Worm (Caenorhabditis elegans) whole organism, L4 larva: Measurements from ENCODE around the gene T24H10.1.
A peak's percentile ranks its signal among the peaks of the same experiment; 100 is the strongest.

ENCODE experiments used
- Y5F2A.4 ChIP-seq: fragments of 200-800 bp; sonication (Bioruptor generic); optimal IDR thresholded peaks from 2 replicates; lab custom pipeline; 2018; ENCODE audit warnings: mild to moderate bottlenecking, missing genetic modification characterization, missing compliant biosample characterization
- Y75B8A.6 ChIP-seq: fragments of 200-800 bp; sonication (Bioruptor generic); IDR thresholded peaks from 2 replicates; pipeline ENCODE4 v1.3.6; 2022; ENCODE audit warnings: missing genetic modification reagents, missing genetic modification characterization, missing compliant biosample characterization
- ZK337.2 ChIP-seq: fragments of 200-800 bp; sonication (Bioruptor generic); IDR thresholded peaks from 2 replicates; pipeline ENCODE4 v1.3.6; 2022; ENCODE audit warnings: missing genetic modification reagents, missing genetic modification characterization, missing compliant biosample characterization
- ZK546.5 ChIP-seq, 2 experiments: sonication (generic microtip); optimal IDR thresholded peaks; 2 replicates each; lab custom pipeline; 2017; ENCODE audit warnings: missing biosample characterization in 2 of 2, missing genetic modification characterization in 2 of 2
- aha-1 ChIP-seq: fragments of 150-350 bp; peaks from one replicate; lab custom pipeline; 2014; ENCODE audit warnings: missing biosample characterization, missing genetic modification characterization
- ceh-32 ChIP-seq: sonication (generic microtip); optimal IDR thresholded peaks from 2 replicates; lab custom pipeline; 2016; ENCODE audit warnings: mild to moderate bottlenecking, missing genetic modification characterization, missing compliant biosample characterization; ENCODE audit not compliant: poor library complexity
- ceh-44 ChIP-seq: fragments of 200-800 bp; sonication (Bioruptor generic); IDR thresholded peaks from 2 replicates; pipeline ENCODE4 v1.3.6; 2022; ENCODE audit warnings: missing genetic modification reagents, missing genetic modification characterization, missing compliant biosample characterization
- ceh-62 ChIP-seq: sonication (generic microtip); optimal IDR thresholded peaks from 2 replicates; lab custom pipeline; 2017; ENCODE audit warnings: missing biosample characterization, missing genetic modification characterization
- daf-19 ChIP-seq: fragments of 200-800 bp; sonication (Bioruptor generic); conservative IDR thresholded peaks from 2 replicates; pipeline ENCODE4 v1.3.6; 2022; ENCODE audit warnings: missing genetic modification characterization, missing compliant biosample characterization
- dpl-1 ChIP-seq: fragments of 150-350 bp; optimal IDR thresholded peaks from 2 replicates; lab custom pipeline; 2014; ENCODE audit warnings: missing biosample characterization, missing genetic modification reagents, missing genetic modification characterization
- duxl-1 ChIP-seq: sonication (generic microtip); optimal IDR thresholded peaks from 2 replicates; lab custom pipeline; 2016; ENCODE audit warnings: mild to moderate bottlenecking, missing genetic modification characterization, moderate library complexity, missing compliant biosample characterization; ENCODE audit not compliant: poor library complexity
- egl-27 ChIP-seq: sonication (generic microtip); optimal IDR thresholded peaks from 3 replicates; lab custom pipeline; 2017; ENCODE audit warnings: missing biosample characterization, missing genetic modification reagents, missing genetic modification characterization
- gei-8 ChIP-seq: fragments of 200-800 bp; sonication (Bioruptor generic); optimal IDR thresholded peaks from 2 replicates; lab custom pipeline; 2018; ENCODE audit warnings: mild to moderate bottlenecking, missing genetic modification characterization, missing compliant biosample characterization
- jun-1 ChIP-seq: fragments of 150-350 bp; optimal IDR thresholded peaks from 2 replicates; lab custom pipeline; 2014; ENCODE audit warnings: missing biosample characterization, missing genetic modification reagents, missing genetic modification characterization
- lin-15B ChIP-seq: fragments of 150-350 bp; sonication (generic microtip); optimal IDR thresholded peaks from 3 replicates; lab custom pipeline; 2014; ENCODE audit warnings: missing biosample characterization, missing genetic modification characterization
- lin-29 ChIP-seq: fragments of 200-800 bp; sonication (Bioruptor generic); IDR thresholded peaks from 2 replicates; pipeline ENCODE4 v1.3.6; 2022; ENCODE audit warnings: missing genetic modification reagents, missing genetic modification characterization, missing compliant biosample characterization
- nhr-41 ChIP-seq: fragments of 200-800 bp; sonication (Bioruptor generic); IDR thresholded peaks from 2 replicates; pipeline ENCODE4 v1.3.6; 2022; ENCODE audit warnings: missing genetic modification reagents, missing genetic modification characterization, missing compliant biosample characterization
- nhr-42 ChIP-seq: fragments of 200-800 bp; sonication (Bioruptor generic); IDR thresholded peaks from 2 replicates; pipeline ENCODE4 v1.3.6; 2022; ENCODE audit warnings: missing genetic modification characterization, missing compliant biosample characterization
- nhr-48 ChIP-seq: sonication (generic microtip); optimal IDR thresholded peaks from 2 replicates; lab custom pipeline; 2016; ENCODE audit warnings: mild to moderate bottlenecking, missing genetic modification characterization, missing compliant biosample characterization
- pqm-1 ChIP-seq: sonication (generic microtip); optimal IDR thresholded peaks from 2 replicates; lab custom pipeline; 2017; ENCODE audit warnings: missing biosample characterization, missing genetic modification characterization
- saeg-2 ChIP-seq: fragments of 200-800 bp; sonication (Bioruptor generic); IDR thresholded peaks from 2 replicates; pipeline ENCODE4 v1.3.6; 2022; ENCODE audit warnings: missing genetic modification reagents, missing genetic modification characterization, missing compliant biosample characterization
- sdz-12 ChIP-seq: fragments of 200-800 bp; sonication (Bioruptor generic); optimal IDR thresholded peaks from 2 replicates; lab custom pipeline; 2018; ENCODE audit warnings: mild to moderate bottlenecking, missing genetic modification characterization, missing compliant biosample characterization
- tag-97 ChIP-seq: fragments of 200-800 bp; sonication (Bioruptor generic); IDR thresholded peaks from 2 replicates; pipeline ENCODE4 v1.3.6; 2022; ENCODE audit warnings: missing genetic modification characterization, missing compliant biosample characterization
- unc-62 ChIP-seq, 3 experiments: fragments of 150-350 bp in 1 of 3; sonication (generic microtip); optimal IDR thresholded peaks in 2 of 3; peaks in 1 of 3; 1 replicate in 1 of 3; 2 replicates in 2 of 3; lab custom pipeline; 2014 to 2017; ENCODE audit warnings: missing biosample characterization in 3 of 3, missing genetic modification characterization in 3 of 3, missing genetic modification reagents in 3 of 3, missing genotype in 1 of 3
- zfp-2 ChIP-seq: sonication (generic microtip); optimal IDR thresholded peaks from 2 replicates; lab custom pipeline; 2016; ENCODE audit warnings: mild to moderate bottlenecking, missing genetic modification characterization, missing compliant biosample characterization
- zip-2 ChIP-seq: fragments of 150-350 bp; optimal IDR thresholded peaks from 2 replicates; lab custom pipeline; 2014; ENCODE audit warnings: missing biosample characterization, missing genetic modification characterization
- ztf-7 ChIP-seq: fragments of 150-350 bp; optimal IDR thresholded peaks from 2 replicates; lab custom pipeline; 2014; ENCODE audit warnings: missing biosample characterization, missing genetic modification characterization

T24H10.1 gene

ce11 chrII:9135878-9136277, 36.7 kb downstream of the T24H10.1 start, which contains the start of gene nlp-78:
nlp-78 (plus strand) TSS chrII:9136178.
- TF ChIP-seq ceh-44 (no peak), unc-62 (GFP tag; optimal IDR thresholded peaks at IDR 0.05 in 1 of 2; lab: Kevin White, UChicago) (no peak), unc-62 (tag; optimal IDR thresholded peaks at IDR 0.05; lab: Kevin White, UChicago) (no peak)

- TF ChIP-seq Y75B8A.6 (GFP tag; lab: Robert Waterston, UW) (no peak), ceh-44 (no peak), pqm-1 (tag; lab: Kevin White, UChicago) (no peak), ceh-32 (tag; lab: Kevin White, UChicago) (no peak), nhr-41 (GFP tag; lab: Robert Waterston, UW) (no peak), Y5F2A.4 (GFP tag; lab: Kevin White, UChicago) (no peak), lin-15B (tag; lab: Kevin White, UChicago) (no peak), zfp-2 (tag; lab: Kevin White, UChicago) (no peak), ZK337.2 (GFP tag; lab: Robert Waterston, UW) (no peak), saeg-2 (no peak)
- TF ChIP-seq, all 104 proteins: peak for 0
Observed at ce11 chrII:9137803-9138202, 38.6 kb downstream of the T24H10.1 start, which contains the start of gene C16D2.3. C16D2.3 (plus strand) TSS chrII:9138103.

ce11 chrII:9139172-9139700, 40.1 kb downstream of the T24H10.1 start, which contains the start of gene Y9C2UA.1:
Y9C2UA.1 (plus strand) TSS chrII:9139650.
- TF ChIP-seq ZK546.5 (tag; optimal IDR thresholded peaks at IDR 0.05; lab: Kevin White, UChicago) (no peak), zip-2 (tag; lab: Kevin White, UChicago) (no peak), gei-8 (no peak), egl-27 (tag; lab: Kevin White, UChicago) (no peak), nhr-48 (tag; lab: Kevin White, UChicago) (no peak), aha-1 (peak; percentile 42)

ce11 chrII:9141110-9141509, 41.9 kb downstream of the T24H10.1 start:
- TF ChIP-seq unc-62 (GFP tag; optimal IDR thresholded peaks at IDR 0.05 in 1 of 2; lab: Kevin White, UChicago) (peak in 1 of 2 experiments; percentile 52), unc-62 (tag; optimal IDR thresholded peaks at IDR 0.05; lab: Kevin White, UChicago) (no peak), lin-15B (tag; lab: Kevin White, UChicago) (no peak), dpl-1 (GFP tag; lab: Kevin White, UChicago) (no peak), jun-1 (tag; lab: Kevin White, UChicago) (no peak), nhr-42 (GFP tag; lab: Robert Waterston, UW) (no peak), daf-19 (GFP tag; lab: Robert Waterston, UW) (no peak), sdz-12 (GFP tag; lab: Kevin White, UChicago) (no peak), ceh-62 (tag; lab: Kevin White, UChicago) (no peak)

ce11 chrII:9143795-9144194, 44.6 kb downstream of the T24H10.1 start:
- TF ChIP-seq duxl-1 (tag; lab: Kevin White, UChicago) (no peak), unc-62 (GFP tag; optimal IDR thresholded peaks at IDR 0.05 in 1 of 2; lab: Kevin White, UChicago) (peak in 1 of 2 experiments; percentile 93), unc-62 (tag; optimal IDR thresholded peaks at IDR 0.05; lab: Kevin White, UChicago) (no peak)

- no peak for TF ChIP-seq ztf-7 (tag; lab: Kevin White, UChicago)
- TF ChIP-seq tag-97 (GFP tag; lab: Robert Waterston, UW): no peak
Observed at ce11 chrII:9144366-9144765, 45.2 kb downstream of the T24H10.1 start.

- TF ChIP-seq aha-1: peak; percentile 41
- TF ChIP-seq lin-29 (GFP tag; lab: Robert Waterston, UW): no peak
Observed at ce11 chrII:9145961-9146360, 46.8 kb downstream of the T24H10.1 start, which contains the start of gene W07A12.4. W07A12.4 (plus strand) TSS chrII:9146261.
